Fruit fly (Drosophila melanogaster): ENCODE measurements around the gene Kah.
A peak's percentile ranks its signal among the peaks of the same experiment; 100 is the strongest.

The Kah gene

dm6 chr3L:629916-630663 is 41.0 kb upstream of the Kah start:
- no peak for TF ChIP-seq Jra (GFP tag; optimal IDR thresholded peaks at IDR 0.05)
- TF ChIP-seq dl (GFP tag; optimal IDR thresholded peaks at IDR 0.05; ENCODE audit: insufficient read depth in 1 of 2, partially characterized antibody in 2 of 2), result peak in 1 of 2 experiments; percentile 23
- no peak for TF ChIP-seq Rel (GFP tag; optimal IDR thresholded peaks at IDR 0.05)
- no peak for TF ChIP-seq Rel (tag; optimal IDR thresholded peaks at IDR 0.05)
- no peak for TF ChIP-seq Dif (GFP tag; optimal IDR thresholded peaks at IDR 0.05; ENCODE audit: partially characterized antibody)
- TF ChIP-seq GATAd (GFP tag; optimal IDR thresholded peaks at IDR 0.05), result no peak
- TF ChIP-seq Abd-B (GFP tag; optimal IDR thresholded peaks at IDR 0.05), result no peak
- TF ChIP-seq lola (GFP tag; optimal IDR thresholded peaks at IDR 0.05), result no peak
- no peak for TF ChIP-seq tai (GFP tag; optimal IDR thresholded peaks at IDR 0.05)
- TF ChIP-seq usp (GFP tag; optimal IDR thresholded peaks at IDR 0.05), result no peak
- TF ChIP-seq Dfd (GFP tag; optimal IDR thresholded peaks at IDR 0.05), result no peak
- TF ChIP-seq woc (GFP tag; optimal IDR thresholded peaks at IDR 0.05), result peak; percentile 6
- peak; percentile 4 for TF ChIP-seq psq (GFP tag; optimal IDR thresholded peaks at IDR 0.05)
- peak in 1 of 2 experiments; percentile 39 for TF ChIP-seq foxo (GFP tag; optimal IDR thresholded peaks at IDR 0.05)
- TF ChIP-seq CrebA (GFP tag; optimal IDR thresholded peaks at IDR 0.05; ENCODE audit: borderline replicate concordance), result no peak
- TF ChIP-seq rgr (GFP tag; optimal IDR thresholded peaks at IDR 0.05), result peak; percentile 28
- TF ChIP-seq Hnf4 (GFP tag; optimal IDR thresholded peaks at IDR 0.05), result no peak
- TF ChIP-seq brk (GFP tag; optimal IDR thresholded peaks at IDR 0.05), result no peak
- TF ChIP-seq HLH106 (tag; optimal IDR thresholded peaks at IDR 0.05), result peak; percentile 12
- no peak for TF ChIP-seq dmrt93B (GFP tag; optimal IDR thresholded peaks at IDR 0.05)
- TF ChIP-seq ey (GFP tag; optimal IDR thresholded peaks at IDR 0.05), result peak; percentile 23
- peak; percentile 38 for TF ChIP-seq fru (GFP tag; optimal IDR thresholded peaks at IDR 0.05)
- TF ChIP-seq Hr83 (GFP tag; optimal IDR thresholded peaks at IDR 0.05; ENCODE audit: poor library complexity, severe bottlenecking), result peak; percentile 21
- TF ChIP-seq CG9705 (GFP tag; optimal IDR thresholded peaks at IDR 0.05), result no peak
- TF ChIP-seq pan (optimal IDR thresholded peaks at IDR 0.05), result no peak
- TF ChIP-seq Sp1 (GFP tag; optimal IDR thresholded peaks at IDR 0.05), result no peak
- no peak for TF ChIP-seq Hr78 (GFP tag; optimal IDR thresholded peaks at IDR 0.05)
- no peak for TF ChIP-seq CG32264 (GFP tag; optimal IDR thresholded peaks at IDR 0.05)
- TF ChIP-seq Vsx2 (GFP tag; optimal IDR thresholded peaks at IDR 0.05; ENCODE audit: partially characterized antibody), result no peak
- no peak for TF ChIP-seq dsf (GFP tag; optimal IDR thresholded peaks at IDR 0.05; ENCODE audit: borderline replicate concordance)
- no peak for TF ChIP-seq Myc (optimal IDR thresholded peaks at IDR 0.05)
- TF ChIP-seq sv (GFP tag; optimal IDR thresholded peaks at IDR 0.05), result peak; percentile 44

dm6 chr3L:629353-629915 is 40.4 kb upstream of the Kah start:
- TF ChIP-seq Hnf4 (GFP tag; optimal IDR thresholded peaks at IDR 0.05), result no peak
- no peak for TF ChIP-seq jim (GFP tag; optimal IDR thresholded peaks at IDR 0.05)
- no peak for TF ChIP-seq ey (GFP tag; optimal IDR thresholded peaks at IDR 0.05)
- no peak for TF ChIP-seq CrebA (GFP tag; optimal IDR thresholded peaks at IDR 0.05; ENCODE audit: borderline replicate concordance)
- TF ChIP-seq Dfd (GFP tag; optimal IDR thresholded peaks at IDR 0.05), result no peak
- TF ChIP-seq tai (GFP tag; optimal IDR thresholded peaks at IDR 0.05), result no peak
- TF ChIP-seq CG32264 (GFP tag; optimal IDR thresholded peaks at IDR 0.05), result no peak
- TF ChIP-seq sv (GFP tag; optimal IDR thresholded peaks at IDR 0.05), result no peak
- no peak for TF ChIP-seq dl (GFP tag; optimal IDR thresholded peaks at IDR 0.05; ENCODE audit: insufficient read depth in 1 of 2, partially characterized antibody in 2 of 2)
- TF ChIP-seq sage (GFP tag; optimal IDR thresholded peaks at IDR 0.05), result no peak
- TF ChIP-seq usp (GFP tag; optimal IDR thresholded peaks at IDR 0.05), result no peak
- no peak for TF ChIP-seq Myc (optimal IDR thresholded peaks at IDR 0.05)
- no peak for TF ChIP-seq psq (GFP tag; optimal IDR thresholded peaks at IDR 0.05)
- no peak for TF ChIP-seq Abd-B (GFP tag; optimal IDR thresholded peaks at IDR 0.05)
- TF ChIP-seq br (GFP tag; optimal IDR thresholded peaks at IDR 0.05), result no peak

- TF ChIP-seq Jra (GFP tag; optimal IDR thresholded peaks at IDR 0.05), result no peak
- no peak for TF ChIP-seq ey (GFP tag; optimal IDR thresholded peaks at IDR 0.05)
- TF ChIP-seq lola (GFP tag; optimal IDR thresholded peaks at IDR 0.05), result no peak
- TF ChIP-seq Hnf4 (GFP tag; optimal IDR thresholded peaks at IDR 0.05), result peak; percentile 42
Observed at dm6 chr3L:628654-629285, 39.7 kb upstream of the Kah start.
